Worm (Caenorhabditis elegans): ENCODE data around the gene col-122.

The col-122 gene

DNA sequence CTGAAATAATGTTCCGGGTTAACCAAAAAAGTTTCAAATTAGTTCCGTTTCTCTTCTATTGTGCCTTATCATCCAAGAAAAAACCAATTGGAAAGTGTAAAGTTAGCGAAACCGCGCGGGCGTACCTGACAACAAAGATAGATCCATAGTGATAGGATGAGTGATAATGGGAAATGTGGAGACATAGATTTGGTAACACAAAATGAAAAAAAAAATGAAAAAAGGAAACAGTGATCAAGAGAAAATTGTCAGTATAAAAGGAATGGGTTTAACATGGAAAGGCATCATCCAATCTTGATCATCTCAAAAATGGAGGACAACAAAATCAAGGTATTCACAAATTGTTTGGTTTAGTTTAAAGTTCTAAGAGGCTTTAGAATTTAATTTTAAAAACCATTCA is at the start of gene col-122:
Gene col-122 (plus strand): TSS at position 301 of the 400 bp plus-strand sequence.
- TF ChIP-seq tra-1 (GFP tag; IDR thresholded peaks at IDR 0.05) = no peak
- TF ChIP-seq cey-2 (tag; optimal IDR thresholded peaks at IDR 0.05; ENCODE audit: borderline replicate concordance, insufficient read depth) = peak; percentile 47

DNA sequence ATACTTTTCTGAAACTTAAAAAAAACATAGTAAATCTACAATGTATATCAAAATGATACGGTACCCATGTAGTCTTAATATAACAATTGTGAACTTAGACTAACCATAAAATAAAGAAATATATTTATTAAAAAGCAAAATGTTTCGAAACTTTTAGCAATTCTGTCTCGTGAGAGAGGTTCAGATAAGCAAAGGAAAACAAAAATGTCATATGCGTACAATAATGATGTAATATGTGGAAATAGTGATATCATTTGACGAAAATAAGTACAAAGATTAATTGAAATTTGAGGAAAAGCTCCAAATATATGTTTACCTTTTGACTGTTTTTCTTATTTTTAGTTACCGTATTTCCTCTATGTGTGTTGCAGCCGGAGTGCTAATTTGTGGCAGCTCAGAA is 49.0 kb upstream of the col-122 start:
- TF ChIP-seq T20F7.1 (GFP tag; optimal IDR thresholded peaks at IDR 0.05) (peak; percentile 55), nhr-28 (tag; optimal IDR thresholded peaks at IDR 0.05) (peak; percentile 14), ztf-7 (tag; optimal IDR thresholded peaks at IDR 0.05) (peak; percentile 94), hif-1 (tag; optimal IDR thresholded peaks at IDR 0.05) (peak in 1 of 2 experiments; percentile 40), F10B5.3 (tag; optimal IDR thresholded peaks at IDR 0.05) (no peak), dve-1 (tag; optimal IDR thresholded peaks at IDR 0.05; ENCODE audit: insufficient read depth) (peak; percentile 40), nhr-10 (tag; optimal IDR thresholded peaks at IDR 0.05) (no peak), nhr-77 (tag; optimal IDR thresholded peaks at IDR 0.05) (peak; percentile 15), zip-2 (tag; optimal IDR thresholded peaks at IDR 0.05) (peak; percentile 76), daf-16 (GFP tag; optimal IDR thresholded peaks at IDR 0.05) (no peak), daf-16 (tag; optimal IDR thresholded peaks at IDR 0.05) (peak; percentile 72), lsy-2 (tag; optimal IDR thresholded peaks at IDR 0.05) (peak in 1 of 2 experiments; percentile 25), unc-62 (GFP tag; optimal IDR thresholded peaks at IDR 0.05 in 1 of 2) (no peak), unc-62 (tag; optimal IDR thresholded peaks at IDR 0.05) (no peak), dmd-9 (GFP tag; IDR thresholded peaks at IDR 0.05) (no peak), mep-1 (tag; optimal IDR thresholded peaks at IDR 0.05) (peak; percentile 3), hlh-30 (tag; optimal IDR thresholded peaks at IDR 0.05; ENCODE audit: insufficient read depth) (peak; percentile 10), rbr-2 (tag; optimal IDR thresholded peaks at IDR 0.05) (no peak)

DNA sequence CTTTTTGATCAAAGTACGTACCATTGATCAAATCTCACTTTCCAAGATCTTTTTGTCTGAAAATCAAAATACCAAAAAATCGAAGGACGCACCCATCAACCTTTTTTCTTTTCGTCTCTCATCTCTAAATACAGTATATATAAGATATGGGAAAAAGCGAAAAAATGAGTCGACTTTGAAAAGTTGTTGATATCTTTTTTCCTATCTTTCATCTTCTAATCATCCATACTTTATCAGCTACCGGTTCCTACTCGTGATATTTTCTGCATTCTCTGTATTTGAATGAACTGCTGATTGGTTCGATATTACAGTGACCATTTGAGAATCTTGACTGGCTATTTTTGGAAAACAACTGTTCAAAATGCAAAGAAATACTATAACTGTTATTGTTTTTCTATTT is 46.3 kb upstream of the col-122 start, which contains the start of gene C33A12.19:
Gene C33A12.19 (plus strand): TSS at position 169 of the 400 bp plus-strand sequence.
- TF ChIP-seq nhr-28 (tag; optimal IDR thresholded peaks at IDR 0.05) (peak; percentile 56), nhr-25 (tag; optimal IDR thresholded peaks at IDR 0.05; ENCODE audit: borderline replicate concordance, insufficient read depth) (no peak), daf-8 (GFP tag; IDR thresholded peaks at IDR 0.05) (no peak), mdl-1 (tag; optimal IDR thresholded peaks at IDR 0.05) (peak in 1 of 2 experiments; percentile 74), jun-1 (tag; optimal IDR thresholded peaks at IDR 0.05) (no peak), zip-2 (tag; optimal IDR thresholded peaks at IDR 0.05) (no peak), lsy-2 (tag; optimal IDR thresholded peaks at IDR 0.05) (peak in 1 of 2 experiments; percentile 37), pha-4 (GFP tag; IDR thresholded peaks at IDR 0.05) (no peak), pha-4 (tag; optimal IDR thresholded peaks at IDR 0.05) (no peak), hlh-11 (tag; optimal IDR thresholded peaks at IDR 0.05) (peak; percentile 50), nhr-77 (tag; optimal IDR thresholded peaks at IDR 0.05) (peak; percentile 19), dve-1 (tag; optimal IDR thresholded peaks at IDR 0.05; ENCODE audit: insufficient read depth) (peak; percentile 34), nhr-48 (tag; optimal IDR thresholded peaks at IDR 0.05) (no peak), dmd-6 (GFP tag; IDR thresholded peaks at IDR 0.05) (peak; percentile 36), D1046.2 (GFP tag; IDR thresholded peaks at IDR 0.05) (no peak), spr-1 (tag; optimal IDR thresholded peaks at IDR 0.05) (no peak), cey-2 (tag; optimal IDR thresholded peaks at IDR 0.05; ENCODE audit: borderline replicate concordance, insufficient read depth) (peak; percentile 20), unc-62 (GFP tag; optimal IDR thresholded peaks at IDR 0.05 in 1 of 2) (peak in 1 of 2 experiments; percentile 88), unc-62 (tag; optimal IDR thresholded peaks at IDR 0.05) (no peak), lir-3 (tag; optimal IDR thresholded peaks at IDR 0.05) (no peak), hlh-30 (tag; optimal IDR thresholded peaks at IDR 0.05; ENCODE audit: insufficient read depth) (peak; percentile 53), zfp-3 (GFP tag; conservative IDR thresholded peaks at IDR 0.05) (no peak), lin-39 (tag; optimal IDR thresholded peaks at IDR 0.05) (no peak)

DNA sequence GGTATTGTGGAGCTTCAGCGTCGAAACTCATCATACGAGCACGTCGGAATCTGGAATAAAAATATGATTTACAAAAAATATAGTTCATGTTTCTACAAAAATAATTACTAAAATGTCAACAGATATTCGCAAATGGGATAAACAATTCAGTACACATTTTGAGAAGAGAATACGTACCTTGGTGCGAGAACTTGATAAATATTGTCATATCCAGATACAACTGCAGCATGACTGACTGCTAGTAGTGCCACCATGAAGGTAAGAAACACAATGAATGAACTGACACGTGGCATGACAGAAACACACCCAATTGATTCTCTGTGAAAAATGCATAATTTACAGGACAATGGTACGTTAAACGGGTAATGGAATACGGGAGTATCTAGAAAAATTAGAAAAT is 44.6 kb upstream of the col-122 start, which contains the start of gene nlp-35:
Gene nlp-35 (minus strand): TSS at position 319 of the 400 bp plus-strand sequence.
- TF ChIP-seq mep-1 (tag; optimal IDR thresholded peaks at IDR 0.05) (no peak), zfp-3 (GFP tag; conservative IDR thresholded peaks at IDR 0.05) (0 out of 2 replicates have a peak, but pooled peaks have one; percentile 63), mdt-29 (GFP tag; IDR thresholded peaks at IDR 0.05) (0 out of 2 replicates have a peak, but pooled peaks have one; percentile 52), ceh-62 (tag; optimal IDR thresholded peaks at IDR 0.05) (no peak), hlh-30 (tag; optimal IDR thresholded peaks at IDR 0.05; ENCODE audit: insufficient read depth) (no peak)

Data from whole organism, L4 larva.